Worm (Caenorhabditis elegans) whole organism, early embryonic: Measurements from ENCODE around the gene npl-4.1.

Source experiments
- F13C5.2 ChIP-seq: sonication (generic microtip); optimal IDR thresholded peaks from 2 replicates; lab custom pipeline; 2017; ENCODE audit warnings: mild to moderate bottlenecking, missing genetic modification characterization, inconsistent platforms, missing compliant biosample characterization
- aly-1 ChIP-seq: sonication (generic microtip); optimal IDR thresholded peaks from 2 replicates; lab custom pipeline; 2016; ENCODE audit warnings: missing genetic modification characterization, missing compliant biosample characterization
- ama-1 ChIP-seq: fragments of 150-350 bp; optimal IDR thresholded peaks from 2 replicates; lab custom pipeline; 2014
- hmg-4 ChIP-seq: fragments of 200-800 bp; sonication (Bioruptor generic); optimal IDR thresholded peaks from 2 replicates; lab custom pipeline; 2018; ENCODE audit warnings: mild to moderate bottlenecking, missing genetic modification characterization, missing compliant biosample characterization
- hnd-1 ChIP-seq: sonication (generic microtip); optimal IDR thresholded peaks from 2 replicates; lab custom pipeline; 2016; ENCODE audit warnings: missing genetic modification characterization, missing compliant biosample characterization

DNA sequence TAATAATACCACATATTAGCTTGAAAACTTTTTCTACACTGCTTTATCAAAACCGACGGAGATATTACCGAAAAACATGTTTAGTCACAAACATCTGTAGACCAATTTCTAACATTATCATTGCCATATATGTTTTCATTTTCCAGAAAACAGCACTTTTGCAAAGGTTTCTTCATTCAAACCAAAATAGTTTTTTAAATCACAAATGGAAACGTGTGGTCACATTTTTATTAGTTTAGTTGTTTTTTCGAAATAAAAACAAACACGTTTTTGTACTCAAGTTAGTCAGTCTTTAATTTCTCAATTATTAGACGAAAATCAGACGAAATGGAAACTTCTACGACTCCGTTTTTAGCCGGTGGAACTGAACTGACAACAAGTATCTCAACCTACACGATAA, 6.9 kb downstream of the npl-4.1 start, which contains the start of gene F59E12.3:
- TF ChIP-seq hnd-1 (tag; lab: Kevin White, UChicago) (no peak), aly-1 (no peak), ama-1 (lab: Kevin White, UChicago) (no peak), hmg-4 (GFP tag; lab: Kevin White, UChicago) (no peak), F13C5.2 (tag; lab: Kevin White, UChicago) (no peak)
